Worm (Caenorhabditis elegans) whole organism, midembryonic: ENCODE measurements around the gene grl-19.

ENCODE experiments used
- T22C8.4 ChIP-seq: fragments of 200-800 bp; sonication (Bioruptor generic); IDR thresholded peaks from 2 replicates; pipeline ENCODE4 v1.3.6; 2022; ENCODE audit warnings: missing genetic modification characterization, missing compliant biosample characterization
- cog-1 ChIP-seq: sonication (generic microtip); optimal IDR thresholded peaks from 2 replicates; lab custom pipeline; 2016; ENCODE audit warnings: missing genetic modification characterization, missing compliant biosample characterization
- flt-1 ChIP-seq: fragments of 200-800 bp; sonication (Bioruptor generic); IDR thresholded peaks from 2 replicates; pipeline ENCODE4 v1.3.6; 2022; ENCODE audit warnings: missing genetic modification characterization, missing compliant biosample characterization
- klf-2 ChIP-seq: fragments of 200-800 bp; sonication (Bioruptor generic); conservative IDR thresholded peaks from 2 replicates; pipeline ENCODE4 v1.3.6; 2022; ENCODE audit warnings: missing genetic modification reagents, missing genetic modification characterization, missing compliant biosample characterization
- med-1 ChIP-seq: sonication (generic microtip); optimal IDR thresholded peaks from 2 replicates; lab custom pipeline; 2017; ENCODE audit warnings: missing genetic modification characterization, mild to moderate bottlenecking, missing compliant biosample characterization, antibody characterized with exemption, missing genetic modification reagents; ENCODE audit not compliant: insufficient read depth
- tab-1 ChIP-seq: fragments of 200-800 bp; sonication (Bioruptor generic); IDR thresholded peaks from 2 replicates; pipeline ENCODE4 v1.3.6; 2022; ENCODE audit warnings: missing genetic modification characterization, missing compliant biosample characterization
- ztf-23 ChIP-seq: fragments of 200-800 bp; sonication (Bioruptor generic); IDR thresholded peaks from 2 replicates; pipeline ENCODE4 v1.3.6; 2022; ENCODE audit warnings: missing genetic modification reagents, missing genetic modification characterization, missing compliant biosample characterization
- ztf-29 ChIP-seq: fragments of 200-800 bp; sonication (Bioruptor generic); IDR thresholded peaks from 2 replicates; pipeline ENCODE4 v1.3.6; 2022; ENCODE audit warnings: missing genetic modification reagents, missing genetic modification characterization, missing compliant biosample characterization

DNA sequence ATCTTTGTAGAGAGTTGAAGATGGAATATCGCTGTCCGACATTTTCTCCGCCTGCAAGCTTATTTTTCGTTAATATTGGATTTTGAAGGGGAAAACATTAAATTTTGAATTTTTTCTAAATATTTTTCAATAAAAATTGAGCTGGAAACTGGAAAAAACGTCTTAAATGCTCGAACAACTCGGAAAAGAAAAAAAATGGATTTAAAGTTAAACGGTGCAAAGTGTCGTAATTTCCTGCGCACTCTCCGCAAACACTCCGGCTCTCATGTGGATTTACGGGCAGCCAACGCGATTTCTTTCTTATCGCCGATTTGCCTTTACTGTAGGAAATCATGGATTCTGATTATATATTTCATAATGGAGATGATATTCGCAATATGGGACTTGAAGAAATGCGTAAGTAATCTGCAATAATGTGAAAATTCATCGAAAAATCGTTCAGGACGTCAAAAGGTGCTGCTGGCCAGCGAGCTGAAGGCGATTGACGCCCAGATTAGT is 12.0 kb downstream of the grl-19 start, which contains the start of the genes fnta-1 and cogc-8:
- TF ChIP-seq tab-1 (GFP tag; lab: Robert Waterston, UW) (no peak), ztf-29 (GFP tag; lab: Robert Waterston, UW) (no peak), klf-2 (no peak), T22C8.4 (no peak), ztf-23 (no peak), cog-1 (tag; lab: Kevin White, UChicago) (no peak), flt-1 (GFP tag; lab: Robert Waterston, UW) (no peak), med-1 (GFP tag; lab: Kevin White, UChicago) (no peak)
